Worm (Caenorhabditis elegans) whole organism, young adult: ENCODE measurements around the gene vps-29.

Experiments used
- C06A6.2 ChIP-seq: fragments of 200-800 bp; sonication (Bioruptor generic); conservative IDR thresholded peaks from 2 replicates; pipeline ENCODE4 v1.3.6; 2022; ENCODE audit warnings: missing genetic modification characterization, missing compliant biosample characterization
- F49E8.2 ChIP-seq: sonication (generic microtip); optimal IDR thresholded peaks from 3 replicates; lab custom pipeline; 2017; ENCODE audit warnings: missing genetic modification characterization, mild to moderate bottlenecking, missing compliant biosample characterization, antibody characterized with exemption, moderate library complexity; ENCODE audit not compliant: insufficient read depth
- F55B11.4 ChIP-seq: sonication (generic microtip); optimal IDR thresholded peaks from 2 replicates; lab custom pipeline; 2016; ENCODE audit warnings: missing compliant biosample characterization, missing genetic modification characterization, borderline replicate concordance; ENCODE audit not compliant: insufficient read depth
- Y56A3A.18 ChIP-seq: fragments of 200-800 bp; sonication (Bioruptor generic); IDR thresholded peaks from 2 replicates; pipeline ENCODE4 v1.3.6; 2022; ENCODE audit warnings: missing genetic modification reagents, missing genetic modification characterization, missing compliant biosample characterization
- Y67H2A.10 ChIP-seq: fragments of 200-800 bp; sonication (Bioruptor generic); conservative IDR thresholded peaks from 2 replicates; pipeline ENCODE4 v1.3.6; 2022; ENCODE audit warnings: missing genetic modification reagents, missing genetic modification characterization, missing compliant biosample characterization
- ama-1 ChIP-seq, 3 experiments: fragments of 150-350 bp in 1 of 3; sonication (generic microtip) in 2 of 3; optimal IDR thresholded peaks; 2 replicates each; lab custom pipeline; 2014 to 2018; ENCODE audit warnings: missing biosample characterization in 2 of 3, missing genetic modification characterization in 2 of 3, missing genetic modification reagents in 2 of 3
- ceh-100 ChIP-seq: fragments of 200-800 bp; sonication (Bioruptor generic); IDR thresholded peaks from 2 replicates; pipeline ENCODE4 v1.3.6; 2022; ENCODE audit warnings: missing genetic modification reagents, missing genetic modification characterization, missing compliant biosample characterization
- dox-1 ChIP-seq: fragments of 200-800 bp; sonication (Bioruptor generic); IDR thresholded peaks from 2 replicates; pipeline ENCODE4 v1.3.6; 2022; ENCODE audit warnings: missing genetic modification reagents, missing genetic modification characterization, missing compliant biosample characterization
- hrde-1 ChIP-seq: sonication (generic microtip); optimal IDR thresholded peaks from 2 replicates; lab custom pipeline; 2016; ENCODE audit warnings: missing genetic modification characterization, mild to moderate bottlenecking, missing compliant biosample characterization, moderate library complexity, missing genotype, missing genetic modification reagents, borderline replicate concordance
- let-607 ChIP-seq, 2 experiments: fragments of 200-800 bp in 1 of 2; sonication (Bioruptor generic) in 1 of 2; sonication (generic microtip) in 1 of 2; optimal IDR thresholded peaks; 2 replicates each; lab custom pipeline; 2016 to 2018; ENCODE audit warnings: mild to moderate bottlenecking in 2 of 2, missing compliant biosample characterization in 2 of 2, missing genetic modification characterization in 2 of 2, moderate library complexity in 2 of 2, missing genotype in 1 of 2
- lin-26 ChIP-seq: fragments of 200-800 bp; sonication (Bioruptor generic); IDR thresholded peaks from 2 replicates; pipeline ENCODE4 v1.3.6; 2022; ENCODE audit warnings: missing genetic modification reagents, missing genetic modification characterization, missing compliant biosample characterization
- unc-130 ChIP-seq: sonication (generic microtip); optimal IDR thresholded peaks from 2 replicates; lab custom pipeline; 2016; ENCODE audit warnings: missing genetic modification reagents, missing genetic modification characterization, missing compliant biosample characterization
- xnd-1 ChIP-seq: sonication (generic microtip); optimal IDR thresholded peaks from 2 replicates; lab custom pipeline; 2016; ENCODE audit warnings: missing genotype, missing genetic modification reagents, missing genetic modification characterization, missing compliant biosample characterization
- zfh-2 ChIP-seq: fragments of 200-800 bp; sonication (Bioruptor generic); conservative IDR thresholded peaks from 2 replicates; pipeline ENCODE4 v1.3.6; 2022; ENCODE audit warnings: missing genetic modification reagents, missing genetic modification characterization, missing compliant biosample characterization

DNA sequence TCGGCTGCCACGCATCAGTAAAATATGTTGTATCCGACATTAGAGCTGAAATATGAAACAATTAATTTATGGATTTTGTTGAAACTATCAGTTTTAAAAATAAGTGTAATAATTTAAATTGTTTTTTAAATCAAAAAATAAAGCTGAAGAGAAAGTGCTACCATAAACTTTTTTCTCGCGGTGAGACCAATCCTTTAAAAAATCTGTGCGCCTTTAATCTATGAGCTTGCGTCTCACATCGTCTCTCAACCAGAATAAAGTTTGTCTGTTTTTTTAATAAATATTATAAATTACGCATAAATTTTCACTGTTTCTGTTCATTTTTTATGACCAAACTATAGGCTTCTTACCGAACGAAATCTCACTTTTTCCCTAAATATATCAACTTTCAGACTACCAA, 29.6 kb downstream of the vps-29 start, which contains the start of gene T16H12.3:
- TF ChIP-seq F49E8.2 (tag; lab: Kevin White, UChicago) (no peak), xnd-1 (no peak), unc-130 (GFP tag; lab: Kevin White, UChicago) (no peak), ceh-100 (GFP tag; lab: Robert Waterston, UW) (no peak), ama-1 (optimal IDR thresholded peaks at IDR 0.05; lab: Kevin White, UChicago) (no peak), ama-1 (GFP tag; optimal IDR thresholded peaks at IDR 0.05; lab: Kevin White, UChicago) (no peak), lin-26 (GFP tag; lab: Robert Waterston, UW) (no peak), hrde-1 (tag; lab: Kevin White, UChicago) (no peak), zfh-2 (GFP tag; lab: Robert Waterston, UW) (no peak), F55B11.4 (tag; lab: Kevin White, UChicago) (no peak), Y56A3A.18 (no peak), C06A6.2 (GFP tag; lab: Robert Waterston, UW) (no peak), dox-1 (GFP tag; lab: Robert Waterston, UW) (no peak), Y67H2A.10 (GFP tag; lab: Robert Waterston, UW) (no peak), let-607 (tag; optimal IDR thresholded peaks at IDR 0.05; lab: Kevin White, UChicago) (no peak)
